Worm (Caenorhabditis elegans): ENCODE measurements around the gene srxa-9.
A peak's percentile ranks its signal among the peaks of the same experiment; 100 is the strongest.

The srxa-9 gene

ce11 chrX:15746705-15747104 is at the start of gene srxa-9:
Gene srxa-9, plus strand, starts transcription at chrX:15747005.
- TF ChIP-seq unc-39 (tag; optimal IDR thresholded peaks at IDR 0.05) (no peak), fos-1 (tag; optimal IDR thresholded peaks at IDR 0.05) (no peak), snpc-4 (tag; optimal IDR thresholded peaks at IDR 0.05) (no peak), skn-1 (tag; optimal IDR thresholded peaks at IDR 0.05) (no peak), Y55F3AM.14 (GFP tag; optimal IDR thresholded peaks at IDR 0.05) (no peak), elt-1 (tag; optimal IDR thresholded peaks at IDR 0.05) (no peak), ztf-4 (tag; optimal IDR thresholded peaks at IDR 0.05) (no peak), nhr-77 (tag; optimal IDR thresholded peaks at IDR 0.05) (no peak), C34F6.9 (tag; optimal IDR thresholded peaks at IDR 0.05) (no peak), elt-3 (tag; optimal IDR thresholded peaks at IDR 0.05) (no peak), egl-27 (tag; optimal IDR thresholded peaks at IDR 0.05) (no peak), F13H6.1 (tag; optimal IDR thresholded peaks at IDR 0.05) (no peak)

DNA sequence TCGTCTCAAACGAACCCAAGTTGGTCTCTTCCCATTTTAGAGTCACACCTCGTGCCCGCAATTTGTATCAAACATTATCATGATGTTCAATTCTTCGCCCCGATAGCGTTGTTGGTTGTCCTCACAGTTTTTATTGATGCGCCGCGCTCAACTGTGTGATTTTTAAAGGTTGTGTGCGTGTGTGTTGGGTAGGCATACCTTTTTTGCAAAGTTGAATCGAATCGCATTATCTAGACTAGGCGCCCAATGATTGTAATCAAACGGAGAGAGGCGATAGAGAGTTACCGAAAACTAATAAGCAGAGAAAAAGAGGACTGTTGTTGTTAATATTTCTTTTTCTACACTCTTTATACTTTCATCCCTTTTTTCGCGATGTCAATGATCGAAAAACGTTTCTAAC is 46.6 kb upstream of the srxa-9 start:
- peak; percentile 13 for TF ChIP-seq F13H6.1 (tag; optimal IDR thresholded peaks at IDR 0.05)
- TF ChIP-seq elt-3 (tag; optimal IDR thresholded peaks at IDR 0.05) = no peak
- no peak for TF ChIP-seq ztf-1 (GFP tag; conservative IDR thresholded peaks at IDR 0.05)
- peak; percentile 65 for TF ChIP-seq sma-9 (GFP tag; optimal IDR thresholded peaks at IDR 0.05)
- TF ChIP-seq sma-9 (tag; optimal IDR thresholded peaks at IDR 0.05) = no peak
- TF ChIP-seq nhr-129 (tag; optimal IDR thresholded peaks at IDR 0.05) = peak; percentile 42
- TF ChIP-seq nhr-21 (tag; optimal IDR thresholded peaks at IDR 0.05) = no peak
- TF ChIP-seq R02D3.7 (tag; optimal IDR thresholded peaks at IDR 0.05) = no peak
- peak; percentile 60 for TF ChIP-seq sma-3 (GFP tag; optimal IDR thresholded peaks at IDR 0.05)
- no peak for TF ChIP-seq unc-62 (GFP tag; optimal IDR thresholded peaks at IDR 0.05)
- TF ChIP-seq nhr-25 (tag; optimal IDR thresholded peaks at IDR 0.05) = peak; percentile 19
- TF ChIP-seq peb-1 (tag; optimal IDR thresholded peaks at IDR 0.05) = no peak
- TF ChIP-seq gmeb-1 (tag; optimal IDR thresholded peaks at IDR 0.05) = peak; percentile 51
- TF ChIP-seq fos-1 (tag; optimal IDR thresholded peaks at IDR 0.05) = peak; percentile 7

- no peak for TF ChIP-seq ama-1 (optimal IDR thresholded peaks at IDR 0.05)
- peak; percentile 10 for TF ChIP-seq gmeb-1 (tag; optimal IDR thresholded peaks at IDR 0.05)
- TF ChIP-seq sem-4 (tag; optimal IDR thresholded peaks at IDR 0.05) = no peak
- peak; percentile 0 for TF ChIP-seq nhr-25 (tag; optimal IDR thresholded peaks at IDR 0.05)
- no peak for TF ChIP-seq nhr-11 (tag; optimal IDR thresholded peaks at IDR 0.05)
- no peak for TF ChIP-seq ZK546.5 (tag; optimal IDR thresholded peaks at IDR 0.05)
- no peak for TF ChIP-seq Y55F3AM.14 (GFP tag; optimal IDR thresholded peaks at IDR 0.05)
- TF ChIP-seq alr-1 (tag; optimal IDR thresholded peaks at IDR 0.05) = no peak
- TF ChIP-seq lin-39 (tag; optimal IDR thresholded peaks at IDR 0.05) = no peak
- TF ChIP-seq lsy-2 (tag; optimal IDR thresholded peaks at IDR 0.05) = no peak
- TF ChIP-seq ztf-11 (tag; optimal IDR thresholded peaks at IDR 0.05) = no peak
- peak; percentile 96 for TF ChIP-seq sma-9 (GFP tag; optimal IDR thresholded peaks at IDR 0.05)
- TF ChIP-seq sma-9 (tag; optimal IDR thresholded peaks at IDR 0.05) = no peak
- no peak for TF ChIP-seq unc-62 (GFP tag; optimal IDR thresholded peaks at IDR 0.05)
- TF ChIP-seq peb-1 (tag; optimal IDR thresholded peaks at IDR 0.05) = no peak
- TF ChIP-seq elt-1 (tag; optimal IDR thresholded peaks at IDR 0.05) = no peak
- TF ChIP-seq nhr-21 (tag; optimal IDR thresholded peaks at IDR 0.05) = peak; percentile 40
- TF ChIP-seq nhr-129 (tag; optimal IDR thresholded peaks at IDR 0.05) = peak; percentile 28
- TF ChIP-seq unc-55 (GFP tag; optimal IDR thresholded peaks at IDR 0.05) = no peak
- TF ChIP-seq mdl-1 (tag; optimal IDR thresholded peaks at IDR 0.05) = peak in 1 of 2 experiments; percentile 35
- no peak for TF ChIP-seq mab-5 (tag; optimal IDR thresholded peaks at IDR 0.05)
- peak; percentile 79 for TF ChIP-seq sma-3 (GFP tag; optimal IDR thresholded peaks at IDR 0.05)
- no peak for TF ChIP-seq nhr-10 (tag; optimal IDR thresholded peaks at IDR 0.05)
Measured at ce11 chrX:15704579-15705110, 42.2 kb upstream of the srxa-9 start.

- TF ChIP-seq nhr-237 (tag; optimal IDR thresholded peaks at IDR 0.05) (no peak), egl-27 (tag; optimal IDR thresholded peaks at IDR 0.05) (peak; percentile 17), ZK546.5 (tag; optimal IDR thresholded peaks at IDR 0.05) (no peak), peb-1 (tag; optimal IDR thresholded peaks at IDR 0.05) (no peak), ceh-82 (tag; optimal IDR thresholded peaks at IDR 0.05) (no peak), skn-1 (tag; optimal IDR thresholded peaks at IDR 0.05) (no peak), elt-3 (tag; optimal IDR thresholded peaks at IDR 0.05) (no peak), zag-1 (tag; optimal IDR thresholded peaks at IDR 0.05) (no peak), ztf-4 (tag; optimal IDR thresholded peaks at IDR 0.05) (peak; percentile 33), crh-2 (tag; optimal IDR thresholded peaks at IDR 0.05) (peak; percentile 9), nhr-10 (tag; optimal IDR thresholded peaks at IDR 0.05) (no peak), nhr-6 (tag; optimal IDR thresholded peaks at IDR 0.05) (peak; percentile 49), nhr-129 (tag; optimal IDR thresholded peaks at IDR 0.05) (peak; percentile 30), nhr-11 (tag; optimal IDR thresholded peaks at IDR 0.05) (no peak), aly-2 (tag; optimal IDR thresholded peaks at IDR 0.05) (no peak), nhr-12 (tag; optimal IDR thresholded peaks at IDR 0.05) (no peak), F13H6.1 (tag; optimal IDR thresholded peaks at IDR 0.05) (no peak), nhr-25 (tag; optimal IDR thresholded peaks at IDR 0.05) (peak; percentile 83), mbf-1 (tag; optimal IDR thresholded peaks at IDR 0.05) (no peak), unc-55 (GFP tag; optimal IDR thresholded peaks at IDR 0.05) (no peak), Y55F3AM.14 (GFP tag; optimal IDR thresholded peaks at IDR 0.05) (no peak), lin-11 (tag; optimal IDR thresholded peaks at IDR 0.05) (no peak), sma-9 (GFP tag; optimal IDR thresholded peaks at IDR 0.05) (peak; percentile 80), sma-9 (tag; optimal IDR thresholded peaks at IDR 0.05) (no peak), sma-3 (GFP tag; optimal IDR thresholded peaks at IDR 0.05) (peak; percentile 57), nhr-21 (tag; optimal IDR thresholded peaks at IDR 0.05) (peak; percentile 70), elt-1 (tag; optimal IDR thresholded peaks at IDR 0.05) (no peak), blmp-1 (tag; optimal IDR thresholded peaks at IDR 0.05; ENCODE audit: insufficient read depth) (peak; percentile 59)
Measured at ce11 chrX:15706108-15706676, 40.6 kb upstream of the srxa-9 start.
